Fruit fly (Drosophila melanogaster): ENCODE measurements around the gene lmgB.
A peak's percentile ranks its signal among the peaks of the same experiment; 100 is the strongest.

The lmgB gene

dm6 chr2L:8543731-8544359 lies 15.4 kb upstream of the lmgB start (continued):
- TF ChIP-seq CG6765 (GFP tag; optimal IDR thresholded peaks at IDR 0.05) (no peak), pita (GFP tag; optimal IDR thresholded peaks at IDR 0.05) (no peak), schlank (tag; optimal IDR thresholded peaks at IDR 0.05) (no peak), Gug (GFP tag; IDR thresholded peaks at IDR 0.05) (no peak), lmd (GFP tag; IDR thresholded peaks at IDR 0.05) (no peak), CoRest (tag; optimal IDR thresholded peaks at IDR 0.05) (no peak), CG4854 (GFP tag; optimal IDR thresholded peaks at IDR 0.05) (peak; percentile 39), CG3163 (GFP tag; optimal IDR thresholded peaks at IDR 0.05) (peak; percentile 85), Nf-YA (GFP tag; IDR thresholded peaks at IDR 0.05) (no peak), ab (GFP tag; optimal IDR thresholded peaks at IDR 0.05) (no peak), CG2199 (GFP tag; IDR thresholded peaks at IDR 0.05) (no peak), aop (GFP tag; IDR thresholded peaks at IDR 0.05) (no peak), CG11456 (GFP tag; IDR thresholded peaks at IDR 0.05) (no peak), CG16815 (GFP tag; optimal IDR thresholded peaks at IDR 0.05) (no peak), odd (GFP tag; optimal IDR thresholded peaks at IDR 0.05) (no peak), CG11560 (tag; IDR thresholded peaks at IDR 0.05) (no peak), emc (GFP tag; optimal IDR thresholded peaks at IDR 0.05) (no peak), Dfd (GFP tag; optimal IDR thresholded peaks at IDR 0.05) (no peak), sug (tag; optimal IDR thresholded peaks at IDR 0.05) (no peak), Dad (GFP tag; optimal IDR thresholded peaks at IDR 0.05) (no peak), chn (GFP tag; optimal IDR thresholded peaks at IDR 0.05) (peak; percentile 16), CkIIα-i1 (GFP tag; IDR thresholded peaks at IDR 0.05) (no peak), CG7271 (tag; optimal IDR thresholded peaks at IDR 0.05) (peak; percentile 22), CG17568 (GFP tag; optimal IDR thresholded peaks at IDR 0.05) (no peak), tup (GFP tag; optimal IDR thresholded peaks at IDR 0.05) (no peak), dm (GFP tag; optimal IDR thresholded peaks at IDR 0.05) (no peak), chinmo (GFP tag; IDR thresholded peaks at IDR 0.05; ENCODE audit: partially characterized antibody) (peak; percentile 48; the same call in 1 of the 4 replicates), danr (GFP tag; IDR thresholded peaks at IDR 0.05) (no peak), bab2 (GFP tag; optimal IDR thresholded peaks at IDR 0.05) (no peak), ranshi (GFP tag; IDR thresholded peaks at IDR 0.05) (no peak), Nf-YC (tag; optimal IDR thresholded peaks at IDR 0.05) (no peak), ash1 (GFP tag; optimal IDR thresholded peaks at IDR 0.05) (no peak), lab (GFP tag; optimal IDR thresholded peaks at IDR 0.05) (no peak), psq (GFP tag; optimal IDR thresholded peaks at IDR 0.05) (peak; percentile 89), gcm (GFP tag; optimal IDR thresholded peaks at IDR 0.05) (peak; percentile 63), HHEX (GFP tag; optimal IDR thresholded peaks at IDR 0.05) (no peak), CG4707 (GFP tag; optimal IDR thresholded peaks at IDR 0.05) (no peak), trem (tag; optimal IDR thresholded peaks at IDR 0.05) (no peak), CG2120 (GFP tag; optimal IDR thresholded peaks at IDR 0.05) (no peak), CG30431 (GFP tag; optimal IDR thresholded peaks at IDR 0.05) (no peak), dpn (GFP tag; optimal IDR thresholded peaks at IDR 0.05) (no peak), NfI (GFP tag; optimal IDR thresholded peaks at IDR 0.05) (no peak), CG11085 (GFP tag; IDR thresholded peaks at IDR 0.05) (no peak), oc (tag; optimal IDR thresholded peaks at IDR 0.05) (peak; percentile 44), lbe (GFP tag; optimal IDR thresholded peaks at IDR 0.05) (no peak), gsb-n (tag; optimal IDR thresholded peaks at IDR 0.05) (peak; percentile 72), CG10321 (GFP tag; IDR thresholded peaks at IDR 0.05) (no peak), CG9876 (GFP tag; optimal IDR thresholded peaks at IDR 0.05) (no peak), HLH3B (GFP tag; IDR thresholded peaks at IDR 0.05) (no peak), CG18476 (GFP tag; optimal IDR thresholded peaks at IDR 0.05) (no peak), CG31365 (tag; optimal IDR thresholded peaks at IDR 0.05) (no peak)
